Worm (Caenorhabditis elegans): ENCODE data around the gene ceh-87.

DNA sequence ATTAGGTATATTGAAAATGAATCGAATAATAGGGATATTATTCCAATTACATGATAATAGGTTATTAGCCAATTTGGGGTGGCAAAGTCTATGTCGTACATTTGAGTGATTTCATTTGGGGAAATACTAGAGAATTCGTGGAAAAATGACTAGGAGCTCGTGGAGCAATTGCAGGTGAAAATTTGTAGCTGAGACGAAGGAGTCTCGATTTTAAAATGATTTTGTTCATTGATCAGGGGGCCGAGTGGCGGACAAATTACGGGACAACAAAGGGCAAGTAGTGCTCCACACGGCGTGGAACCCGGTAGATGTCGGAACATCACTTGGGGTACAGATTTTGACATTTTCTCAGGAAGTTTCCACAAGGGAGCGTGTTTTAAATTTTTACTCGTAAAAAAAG, 14.3 kb upstream of the ceh-87 start, which contains the start of gene sri-62:
- TF ChIP-seq zim-3 (tag; optimal IDR thresholded peaks at IDR 0.05) = no peak
- TF ChIP-seq ZK185.1 (tag; optimal IDR thresholded peaks at IDR 0.05; ENCODE audit: poor library complexity, severe bottlenecking) = no peak
- TF ChIP-seq F52B5.7 (tag; optimal IDR thresholded peaks at IDR 0.05) = no peak
- no peak for TF ChIP-seq Y95B8A.8 (GFP tag; IDR thresholded peaks at IDR 0.05)
- TF ChIP-seq egl-18 (GFP tag; IDR thresholded peaks at IDR 0.05) = no peak
- no peak for TF ChIP-seq attf-3 (GFP tag; conservative IDR thresholded peaks at IDR 0.05)
- no peak for TF ChIP-seq hmg-20 (GFP tag; IDR thresholded peaks at IDR 0.05)

All from whole organism, young adult.